Fruit fly (Drosophila melanogaster) whole organism, wandering third instar larva: ENCODE data around the gene CG9616.

ENCODE experiments used
- CrebA ChIP-seq: fragments of 200-800 bp; sonication (Bioruptor generic); optimal IDR thresholded peaks from 2 replicates; lab custom pipeline; 2016; ENCODE audit warnings: missing biosample characterization, mild to moderate bottlenecking, missing genetic modification characterization, borderline replicate concordance
- Dfd ChIP-seq: fragments of >200 bp; optimal IDR thresholded peaks from 2 replicates; lab custom pipeline; 2017; ENCODE audit warnings: missing biosample characterization, missing genetic modification characterization
- Dif ChIP-seq: fragments of 200-275, 200-300 bp; sonication (Bioruptor generic); optimal IDR thresholded peaks from 2 replicates; lab custom pipeline; 2018; ENCODE audit warnings: missing biosample characterization, missing genetic modification characterization; ENCODE audit not compliant: partially characterized antibody
- Hr83 ChIP-seq: fragments of 200-300 bp; sonication (Bioruptor generic); optimal IDR thresholded peaks from 2 replicates; lab custom pipeline; 2016; ENCODE audit warnings: missing biosample characterization, mild to moderate bottlenecking, missing genetic modification characterization, moderate library complexity; ENCODE audit not compliant: poor library complexity, severe bottlenecking
- Jra ChIP-seq: sonication (Bioruptor generic); optimal IDR thresholded peaks from 2 replicates; lab custom pipeline; 2016; ENCODE audit warnings: missing biosample characterization, missing genetic modification characterization
- Mio ChIP-seq: sonication (Bioruptor generic); optimal IDR thresholded peaks from 2 replicates; lab custom pipeline; 2016; ENCODE audit warnings: missing biosample characterization, missing genetic modification characterization
- Rel ChIP-seq, 2 experiments: fragments of 200-800 bp; sonication (Bioruptor generic) in 1 of 2; optimal IDR thresholded peaks; 2 replicates in 1 of 2; 3 replicates in 1 of 2; lab custom pipeline; 2016 to 2019; ENCODE audit warnings: mild to moderate bottlenecking in 2 of 2, missing biosample characterization in 2 of 2, missing genetic modification characterization in 2 of 2, moderate library complexity in 1 of 2
- Vsx2 ChIP-seq: fragments of 200-300, 225-300 bp; sonication (Bioruptor generic); optimal IDR thresholded peaks from 2 replicates; lab custom pipeline; 2018; ENCODE audit warnings: missing biosample characterization, missing genetic modification characterization; ENCODE audit not compliant: partially characterized antibody
- brk ChIP-seq: fragments of 200-800 bp; sonication (Bioruptor generic); optimal IDR thresholded peaks from 2 replicates; lab custom pipeline; 2016; ENCODE audit warnings: missing biosample characterization, mild to moderate bottlenecking, missing genetic modification characterization
- fru ChIP-seq: fragments of 200-800 bp; sonication (Bioruptor generic); optimal IDR thresholded peaks from 3 replicates; lab custom pipeline; 2016; ENCODE audit warnings: missing biosample characterization, mild to moderate bottlenecking, missing genetic modification characterization
- pan ChIP-seq: fragments of >200 bp; optimal IDR thresholded peaks from 2 replicates; lab custom pipeline; 2017
- psq ChIP-seq: fragments of 200-800 bp; sonication (Bioruptor generic); optimal IDR thresholded peaks from 3 replicates; lab custom pipeline; 2017; ENCODE audit warnings: missing biosample characterization, mild to moderate bottlenecking, missing genetic modification characterization, moderate library complexity
- usp ChIP-seq: fragments of >200 bp; optimal IDR thresholded peaks from 2 replicates; lab custom pipeline; 2017; ENCODE audit warnings: missing biosample characterization, missing genetic modification characterization

DNA sequence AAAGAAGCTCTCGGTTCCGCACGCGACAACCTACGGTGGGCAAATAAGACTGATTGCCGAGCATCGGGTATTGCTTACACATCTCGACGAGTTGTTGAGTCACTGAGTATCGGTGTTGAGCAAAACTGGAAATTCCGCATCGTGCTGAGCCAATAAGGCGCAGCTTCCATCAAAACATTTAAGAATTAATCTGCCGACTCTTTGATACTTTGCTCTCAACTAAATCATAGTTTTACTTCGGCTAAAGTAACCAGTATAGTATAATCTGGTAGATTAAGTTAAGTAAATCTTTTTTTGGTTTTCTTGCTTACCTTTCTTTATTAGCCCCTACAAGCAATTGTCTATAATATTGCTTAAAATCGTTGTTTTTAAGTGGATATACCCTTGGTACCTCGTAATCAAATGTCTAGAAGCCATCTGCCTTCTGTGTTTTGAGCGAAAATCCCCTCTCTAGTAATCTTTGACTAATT, 21.1 kb downstream of the CG9616 start, which contains the start of gene Sp212:
- TF ChIP-seq Vsx2 (GFP tag; lab: Kevin White, UChicago) (no peak), psq (no peak), Hr83 (GFP tag; lab: Kevin White, UChicago) (no peak), pan (lab: Kevin White, UChicago) (no peak), Mio (GFP tag; lab: Kevin White, UChicago) (no peak), Dfd (no peak), Dif (no peak), CrebA (no peak), Rel (GFP tag; optimal IDR thresholded peaks at IDR 0.05; lab: Kevin White, UChicago) (no peak), Rel (tag; optimal IDR thresholded peaks at IDR 0.05; lab: Kevin White, UChicago) (no peak), Jra (GFP tag; lab: Kevin White, UChicago) (no peak), usp (GFP tag; lab: Kevin White, UChicago) (no peak), brk (no peak), fru (no peak)
